Worm (Caenorhabditis elegans) whole organism, L4/young adult: Measurements from ENCODE around the gene nhr-277.
A peak's percentile ranks its signal among the peaks of the same experiment; 100 is the strongest.
"Not testable (repeated sequence)": the region's sequence is repeated elsewhere in the genome, so short reads cannot be mapped to it uniquely, and the experiment has no call there.

Experiments
- W03F9.2 ChIP-seq: fragments of 150-350 bp; optimal IDR thresholded peaks from 2 replicates; lab custom pipeline; 2014; ENCODE audit warnings: missing biosample characterization, missing genetic modification characterization
- dao-5 ChIP-seq: sonication (generic microtip); optimal IDR thresholded peaks from 2 replicates; lab custom pipeline; 2016; ENCODE audit warnings: missing genotype, missing genetic modification characterization, moderate library complexity, missing compliant biosample characterization
- him-1 ChIP-seq: sonication (generic microtip); optimal IDR thresholded peaks from 2 replicates; lab custom pipeline; 2016; ENCODE audit warnings: missing genotype, missing genetic modification reagents, missing genetic modification characterization, missing compliant biosample characterization

nhr-277 gene

ce11 chrIV:2765048-2765708, 22.4 kb downstream of the nhr-277 start:
- no peak for TF ChIP-seq him-1 (tag; lab: Kevin White, UChicago)
- TF ChIP-seq W03F9.2 (tag; lab: Kevin White, UChicago) = no peak
- no peak for TF ChIP-seq dao-5 (tag; lab: Kevin White, UChicago)

- TF ChIP-seq W03F9.2 (tag; lab: Kevin White, UChicago) (no peak), dao-5 (tag; lab: Kevin White, UChicago) (no peak)
Measured at ce11 chrIV:2770067-2770466, 27.3 kb downstream of the nhr-277 start.

DNA sequence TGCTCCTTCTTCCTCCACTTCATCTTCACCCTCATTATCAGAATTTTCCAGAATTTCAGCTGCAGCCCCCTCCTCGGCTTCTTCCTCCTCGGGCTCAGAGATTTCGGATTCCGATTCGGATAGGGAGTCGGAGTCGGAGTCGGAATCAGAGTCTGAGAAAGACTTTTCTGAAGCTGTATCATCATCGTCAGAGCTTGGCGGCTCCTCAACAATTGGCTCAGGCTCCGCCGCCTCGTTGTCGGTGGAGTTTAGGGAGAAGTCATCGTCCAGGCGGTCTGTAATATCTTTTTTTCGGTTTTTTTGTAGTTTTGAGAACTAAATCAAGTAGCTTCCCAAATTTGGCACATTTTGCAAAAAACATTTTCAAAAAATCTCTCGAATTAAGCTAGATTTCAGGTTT, 28.0 kb downstream of the nhr-277 start:
- TF ChIP-seq W03F9.2 (tag; lab: Kevin White, UChicago) (no peak), him-1 (tag; lab: Kevin White, UChicago) (no peak), dao-5 (tag; lab: Kevin White, UChicago) (no peak)

ce11 chrIV:2771692-2772091, 28.9 kb downstream of the nhr-277 start, which contains the start of gene Y54G2A.11:
Y54G2A.11 (minus strand) TSS chrIV:2771792.
- no peak for TF ChIP-seq him-1 (tag; lab: Kevin White, UChicago)

DNA sequence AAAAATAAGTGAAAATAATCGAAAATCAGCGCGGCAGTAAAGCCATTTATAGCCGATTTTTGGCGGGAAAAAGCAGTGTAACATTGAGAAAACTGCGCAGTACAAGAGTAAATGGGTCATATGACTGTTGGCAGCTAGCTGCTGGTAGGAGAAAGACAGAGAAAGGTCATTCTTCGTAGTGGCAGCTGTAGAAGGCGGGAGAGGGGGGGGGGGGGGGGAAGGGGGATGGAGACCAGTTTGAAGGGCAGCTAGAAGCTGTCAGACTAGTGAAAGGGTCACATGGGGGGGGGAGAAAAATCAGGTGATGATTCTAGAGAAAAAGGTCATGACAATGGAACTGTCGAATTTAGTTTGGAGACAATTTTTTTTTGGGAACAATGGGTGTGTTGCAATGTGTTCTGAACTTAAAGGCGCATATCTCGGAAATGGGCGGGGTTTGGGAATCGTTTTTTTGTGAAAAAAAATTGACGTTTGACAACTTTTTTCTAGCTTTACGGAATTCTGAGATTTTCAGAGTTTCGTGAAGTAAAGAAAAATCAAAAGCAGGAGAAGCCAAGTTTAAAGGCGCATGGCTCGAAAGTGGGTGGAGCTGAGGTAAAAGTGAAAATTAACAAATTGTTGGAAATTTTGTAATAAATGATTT, 29.5 kb downstream of the nhr-277 start:
- TF ChIP-seq him-1 (tag; lab: Kevin White, UChicago) = no peak
- no peak for TF ChIP-seq W03F9.2 (tag; lab: Kevin White, UChicago)
- TF ChIP-seq dao-5 (tag; lab: Kevin White, UChicago) = no peak

DNA sequence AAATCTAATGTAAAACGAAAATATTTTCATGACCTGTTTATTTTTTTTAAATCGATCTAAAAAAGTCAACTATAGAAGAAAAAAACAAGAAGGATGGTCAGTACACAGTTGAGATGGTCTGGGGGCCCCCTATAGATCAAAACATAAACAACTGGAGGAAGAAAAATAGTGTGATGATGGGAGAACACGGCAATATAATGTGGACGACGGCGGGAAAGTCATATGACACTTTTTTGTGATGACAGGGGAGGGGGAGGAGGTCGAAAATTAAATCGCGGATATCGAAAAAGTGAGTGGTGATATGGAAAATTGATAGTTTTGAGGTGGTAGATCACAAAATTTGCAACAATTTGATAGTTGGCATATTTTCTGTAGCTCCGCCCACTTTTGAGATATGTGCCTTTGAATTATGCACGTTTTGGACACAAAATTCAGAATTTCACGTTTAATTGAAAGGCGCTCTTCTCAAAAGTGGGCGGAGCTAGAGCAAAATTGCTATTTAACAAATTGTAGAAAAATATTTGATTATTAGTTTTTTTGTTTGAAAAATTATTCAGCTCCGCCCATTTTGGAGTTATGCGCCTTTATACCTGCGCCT, 30.7 kb downstream of the nhr-277 start:
- TF ChIP-seq dao-5 (tag; lab: Kevin White, UChicago) (no peak), W03F9.2 (tag; lab: Kevin White, UChicago) (no peak)

ce11 chrIV:2774500-2774899, 31.7 kb downstream of the nhr-277 start:
- TF ChIP-seq him-1 (tag; lab: Kevin White, UChicago) (no peak), W03F9.2 (tag; lab: Kevin White, UChicago) (peak; percentile 43), dao-5 (tag; lab: Kevin White, UChicago) (no peak)

ce11 chrIV:2775992-2776630, 33.3 kb downstream of the nhr-277 start:
- no peak for TF ChIP-seq dao-5 (tag; lab: Kevin White, UChicago)
- TF ChIP-seq him-1 (tag; lab: Kevin White, UChicago) = no peak
- TF ChIP-seq W03F9.2 (tag; lab: Kevin White, UChicago) = no peak

DNA sequence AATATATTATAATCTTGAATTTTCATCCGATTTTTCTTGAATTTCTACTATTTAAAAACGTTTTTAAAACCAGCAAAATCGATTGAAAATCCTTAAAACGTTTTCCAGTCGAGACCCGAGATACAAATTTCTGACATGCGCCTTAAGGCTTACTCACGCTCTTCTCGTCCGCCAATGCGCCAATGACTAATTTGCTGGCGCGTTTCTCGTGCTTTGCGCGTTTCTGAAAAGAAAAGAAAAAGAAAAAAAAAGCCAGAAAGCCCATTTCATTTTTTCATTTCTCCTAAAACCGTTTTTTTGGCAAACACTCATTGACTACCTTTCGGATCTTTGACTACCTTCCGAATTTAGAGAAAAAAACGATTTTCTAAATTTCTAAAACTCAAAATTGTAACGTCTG, 33.9 kb downstream of the nhr-277 start:
- TF ChIP-seq W03F9.2 (tag; lab: Kevin White, UChicago) (no peak), dao-5 (tag; lab: Kevin White, UChicago) (no peak), him-1 (tag; lab: Kevin White, UChicago) (no peak)

ce11 chrIV:2777841-2778240, 35.0 kb downstream of the nhr-277 start, which contains the start of gene Y54G2A.72:
Y54G2A.72 (plus strand) TSS chrIV:2778141.
- TF ChIP-seq W03F9.2, him-1, dao-5 (tag; lab: Kevin White, UChicago): not testable (repeated sequence)

DNA sequence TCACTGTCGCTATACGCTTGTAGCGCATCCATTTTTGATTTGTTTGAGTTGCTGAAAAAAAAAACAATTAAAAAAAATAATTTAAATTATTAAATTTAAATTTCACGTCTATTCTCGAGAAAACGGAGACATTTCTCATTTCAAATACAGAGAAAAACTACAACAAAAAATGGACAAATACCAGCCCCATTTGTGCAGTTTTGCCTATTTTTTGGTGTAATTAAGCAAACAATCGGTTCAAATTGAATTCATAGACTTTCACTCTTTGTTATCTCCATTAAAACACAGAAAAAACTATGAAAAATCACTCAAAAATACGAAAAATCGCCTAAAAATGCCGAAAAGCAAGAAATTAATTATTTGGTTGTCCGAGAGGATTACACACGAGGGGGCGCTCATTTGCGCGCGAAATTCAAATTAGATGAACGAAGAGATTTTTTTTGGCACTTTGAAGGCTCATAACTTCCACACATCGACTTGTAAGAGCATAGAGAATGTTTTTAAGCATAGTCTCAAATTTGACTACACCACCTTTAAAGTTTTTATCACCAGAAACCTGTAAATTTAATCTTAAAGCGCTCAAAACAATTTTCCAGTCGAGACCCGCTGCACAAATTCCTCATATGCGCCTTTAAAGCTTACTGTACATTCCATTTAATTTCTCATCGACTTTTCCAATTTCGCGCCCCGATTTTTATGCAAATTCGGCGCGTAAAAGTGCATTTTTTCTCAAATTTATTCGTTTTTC, 40.2 kb downstream of the nhr-277 start, which contains the start of gene Y54G2A.12:
Y54G2A.12 (minus strand) TSS at position 51 of the 748 bp plus-strand sequence.
- TF ChIP-seq W03F9.2 (tag; lab: Kevin White, UChicago) (no peak), him-1 (tag; lab: Kevin White, UChicago) (no peak), dao-5 (tag; lab: Kevin White, UChicago) (no peak)

DNA sequence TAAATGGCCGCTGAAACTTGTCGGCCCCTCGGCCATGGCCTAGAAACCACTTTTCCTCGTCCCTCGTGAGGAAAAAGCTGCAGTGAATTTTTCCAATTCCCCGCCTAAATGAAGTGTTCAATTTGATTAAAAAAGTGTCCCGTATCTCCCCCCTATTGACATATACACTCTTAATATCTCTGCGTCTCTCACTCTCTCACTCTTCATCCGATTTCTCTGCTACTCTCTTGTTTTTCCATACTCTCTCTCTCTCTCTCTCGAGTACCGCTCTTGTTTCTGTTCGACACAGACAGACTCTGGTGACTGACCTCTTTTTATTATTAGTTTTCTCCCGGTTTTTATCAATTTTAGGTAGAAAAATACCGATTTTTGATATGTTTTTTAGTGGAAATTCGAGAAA, 42.3 kb downstream of the nhr-277 start:
- TF ChIP-seq W03F9.2 (tag; lab: Kevin White, UChicago) (no peak), dao-5 (tag; lab: Kevin White, UChicago) (no peak), him-1 (tag; lab: Kevin White, UChicago) (no peak)
